Fruit fly (Drosophila melanogaster) whole organism, adult: ENCODE measurements around the gene Rbbp5.

Experiments used
- CG14711 ChIP-seq: fragments of 200-800 bp; sonication (Bioruptor generic); optimal IDR thresholded peaks from 2 replicates; lab custom pipeline; 2018; ENCODE audit warnings: missing biosample characterization, mild to moderate bottlenecking, missing genetic modification characterization, moderate library complexity
- CG1620 ChIP-seq: fragments of 200-800 bp; sonication (Bioruptor generic); optimal IDR thresholded peaks from 2 replicates; lab custom pipeline; 2016; ENCODE audit warnings: missing biosample characterization, missing genetic modification characterization
- Clk ChIP-seq: fragments of 200-800 bp; sonication (Bioruptor generic); optimal IDR thresholded peaks from 2 replicates; lab custom pipeline; 2017; ENCODE audit warnings: missing biosample characterization, missing genetic modification characterization
- Crg-1 ChIP-seq: fragments of 200-800 bp; sonication (Bioruptor generic); optimal IDR thresholded peaks from 2 replicates; lab custom pipeline; 2016; ENCODE audit warnings: missing biosample characterization, missing genetic modification characterization
- Mnt ChIP-seq: fragments of 200-800 bp; sonication (Bioruptor generic); optimal IDR thresholded peaks from 2 replicates; lab custom pipeline; 2016; ENCODE audit warnings: missing biosample characterization, mild to moderate bottlenecking, missing genetic modification characterization
- bab1 ChIP-seq: fragments of 200-800 bp; sonication (Bioruptor generic); optimal IDR thresholded peaks from 3 replicates; lab custom pipeline; 2019; ENCODE audit warnings: missing biosample characterization, mild to moderate bottlenecking, missing genetic modification characterization, moderate library complexity
- ovo ChIP-seq: fragments of 200-800 bp; sonication (Bioruptor generic); optimal IDR thresholded peaks from 2 replicates; lab custom pipeline; 2016; ENCODE audit warnings: missing biosample characterization, missing genetic modification characterization
- pad ChIP-seq: fragments of 200-800 bp; sonication (Bioruptor generic); optimal IDR thresholded peaks from 3 replicates; lab custom pipeline; 2017; ENCODE audit warnings: missing biosample characterization, missing genetic modification characterization, mild to moderate bottlenecking, moderate library complexity, missing genetic modification reagents
- toe ChIP-seq: fragments of 200-800 bp; sonication (Bioruptor generic); optimal IDR thresholded peaks from 2 replicates; lab custom pipeline; 2016; ENCODE audit warnings: missing biosample characterization, missing genetic modification characterization

Gene Rbbp5

dm6 chr3L:20296797-20297196 lies 50.9 kb downstream of the Rbbp5 start, which contains the start of gene FRG1:
TSS of gene FRG1 (minus strand) at chr3L:20296971.
- no peak for TF ChIP-seq bab1 (GFP tag; lab: Kevin White, UChicago)
- TF ChIP-seq Mnt (GFP tag; lab: Kevin White, UChicago), result no peak
- no peak for TF ChIP-seq Crg-1
- no peak for TF ChIP-seq ovo (GFP tag; lab: Kevin White, UChicago)
- no peak for TF ChIP-seq Clk (GFP tag; lab: Kevin White, UChicago)
- TF ChIP-seq toe (GFP tag; lab: Kevin White, UChicago), result no peak
- no peak for TF ChIP-seq CG14711 (tag; lab: Kevin White, UChicago)
- TF ChIP-seq pad (GFP tag; lab: Kevin White, UChicago), result no peak
- TF ChIP-seq CG1620 (GFP tag; lab: Kevin White, UChicago), result no peak
